Worm (Caenorhabditis elegans) whole organism, late embryonic: ENCODE data around the gene D2045.7.

ENCODE experiments used
- ama-1 ChIP-seq: fragments of 150-350 bp; optimal IDR thresholded peaks from 2 replicates; lab custom pipeline; 2014
- ceh-6 ChIP-seq: fragments of 200-800 bp; sonication (Bioruptor generic); optimal IDR thresholded peaks from 2 replicates; lab custom pipeline; 2018; ENCODE audit warnings: mild to moderate bottlenecking, missing genetic modification characterization, missing compliant biosample characterization
- elt-2 ChIP-seq: sonication (generic microtip); optimal IDR thresholded peaks from 2 replicates; lab custom pipeline; 2016; ENCODE audit warnings: missing genetic modification reagents, missing genetic modification characterization, missing compliant biosample characterization
- lim-6 ChIP-seq: sonication (generic microtip); optimal IDR thresholded peaks from 2 replicates; lab custom pipeline; 2016; ENCODE audit warnings: missing genetic modification characterization, missing compliant biosample characterization
- mec-3 ChIP-seq: sonication (generic microtip); optimal IDR thresholded peaks from 2 replicates; lab custom pipeline; 2016; ENCODE audit warnings: borderline replicate concordance, missing genetic modification characterization, missing compliant biosample characterization
- pag-3 ChIP-seq: sonication (generic microtip); optimal IDR thresholded peaks from 2 replicates; lab custom pipeline; 2016; ENCODE audit warnings: missing compliant biosample characterization, missing genetic modification characterization, borderline replicate concordance
- pha-2 ChIP-seq: sonication (generic microtip); optimal IDR thresholded peaks from 2 replicates; lab custom pipeline; 2017; ENCODE audit warnings: mild to moderate bottlenecking, missing genetic modification characterization, missing compliant biosample characterization
- ref-2 ChIP-seq: sonication (generic microtip); optimal IDR thresholded peaks from 2 replicates; lab custom pipeline; 2016; ENCODE audit warnings: missing genetic modification characterization, missing compliant biosample characterization
- rnt-1 ChIP-seq: sonication (generic microtip); optimal IDR thresholded peaks from 2 replicates; lab custom pipeline; 2016; ENCODE audit warnings: missing genetic modification characterization, missing compliant biosample characterization
- sdc-2 ChIP-seq: sonication (generic microtip); optimal IDR thresholded peaks from 2 replicates; lab custom pipeline; 2016; ENCODE audit warnings: missing genotype, missing genetic modification characterization, missing compliant biosample characterization
- ttx-3 ChIP-seq: sonication (generic microtip); optimal IDR thresholded peaks from 2 replicates; lab custom pipeline; 2016; ENCODE audit warnings: missing genetic modification reagents, missing genetic modification characterization, missing compliant biosample characterization
- unc-3 ChIP-seq, 2 experiments: fragments of 200-800 bp in 1 of 2; sonication (Bioruptor generic) in 1 of 2; sonication (generic microtip) in 1 of 2; conservative IDR thresholded peaks in 1 of 2; optimal IDR thresholded peaks in 1 of 2; 2 replicates each; pipeline versions ENCODE4 v1.3.6 to Lab custom; 2016 to 2022; ENCODE audit warnings: missing compliant biosample characterization in 2 of 2, missing genetic modification characterization in 2 of 2, missing genetic modification reagents in 1 of 2

DNA sequence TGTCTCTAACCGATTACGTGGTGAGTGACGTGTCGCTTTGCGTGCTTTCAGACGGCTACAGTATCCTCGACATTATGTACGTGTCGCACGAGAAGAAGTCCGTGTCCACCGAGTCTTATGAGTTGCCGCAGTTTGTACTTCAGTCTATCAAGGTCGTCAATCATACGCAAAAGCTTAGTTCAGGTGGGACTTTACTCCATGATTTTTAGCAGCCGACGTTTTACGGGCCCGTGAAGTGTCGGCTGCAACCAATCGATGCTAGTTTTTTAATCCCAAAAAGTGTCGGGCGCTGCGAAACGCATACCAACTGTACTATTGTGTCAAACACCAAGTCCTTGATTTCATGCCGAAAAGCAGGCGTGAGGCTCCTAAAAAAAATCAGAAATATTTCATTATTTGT, 45.5 kb downstream of the D2045.7 start:
- TF ChIP-seq pha-2 (tag; lab: Kevin White, UChicago) (no peak), elt-2 (tag; lab: Kevin White, UChicago) (no peak), sdc-2 (tag; lab: Kevin White, UChicago) (no peak), mec-3 (tag; lab: Kevin White, UChicago) (no peak), ceh-6 (GFP tag; lab: Kevin White, UChicago) (no peak), rnt-1 (no peak), ama-1 (lab: Kevin White, UChicago) (no peak), ref-2 (tag; lab: Kevin White, UChicago) (no peak), unc-3 (GFP tag; conservative IDR thresholded peaks at IDR 0.05; lab: Robert Waterston, UW) (no peak), unc-3 (tag; optimal IDR thresholded peaks at IDR 0.05; lab: Kevin White, UChicago) (no peak), lim-6 (tag; lab: Kevin White, UChicago) (no peak), ttx-3 (tag; lab: Kevin White, UChicago) (no peak), pag-3 (tag; lab: Kevin White, UChicago) (no peak)
